Fruit fly (Drosophila melanogaster) whole organism, embryonic: ENCODE results near the gene chic.

ENCODE experiments used
- CG16815 ChIP-seq: fragments of 200-800 bp; sonication (Bioruptor generic); optimal IDR thresholded peaks from 3 replicates; lab custom pipeline; 2017; ENCODE audit warnings: missing biosample characterization, mild to moderate bottlenecking, missing genetic modification characterization
- E2f1 ChIP-seq: fragments of 200-800 bp; sonication (Bioruptor generic); IDR thresholded peaks from 2 replicates; pipeline ENCODE4 v1.3.6; 2022; ENCODE audit warnings: missing biosample characterization, missing genetic modification characterization
- nmo ChIP-seq: fragments of 200-800 bp; sonication (Bioruptor generic); optimal IDR thresholded peaks from 2 replicates; lab custom pipeline; 2018; ENCODE audit warnings: missing biosample characterization, mild to moderate bottlenecking, missing genetic modification characterization, moderate library complexity

dm6 chr2L:5971093-5971808 lies 9.6 kb downstream of the chic start:
- TF ChIP-seq E2f1 (no peak), nmo (GFP tag; lab: Kevin White, UChicago) (no peak), CG16815 (GFP tag; lab: Kevin White, UChicago) (no peak)
